Worm (Caenorhabditis elegans) whole organism, young adult: ENCODE results near the gene R07B7.8.
A peak's percentile ranks its signal among the peaks of the same experiment; 100 is the strongest.

ENCODE experiments used
- D2030.7 ChIP-seq: fragments of 200-800 bp; sonication (Bioruptor generic); IDR thresholded peaks from 2 replicates; pipeline ENCODE4 v1.3.6; 2022; ENCODE audit warnings: missing genetic modification reagents, missing genetic modification characterization, missing compliant biosample characterization
- F22D6.2 ChIP-seq: sonication (generic microtip); optimal IDR thresholded peaks from 2 replicates; lab custom pipeline; 2016; ENCODE audit warnings: mild to moderate bottlenecking, missing genetic modification characterization, missing compliant biosample characterization
- aptf-2 ChIP-seq: fragments of 200-800 bp; sonication (Bioruptor generic); conservative IDR thresholded peaks from 2 replicates; pipeline ENCODE4 v1.3.6; 2022; ENCODE audit warnings: missing genetic modification reagents, missing genetic modification characterization, missing compliant biosample characterization
- atf-7 ChIP-seq: sonication (generic microtip); optimal IDR thresholded peaks from 2 replicates; lab custom pipeline; 2017; ENCODE audit warnings: mild to moderate bottlenecking, missing genetic modification characterization, missing compliant biosample characterization
- attf-5 ChIP-seq: fragments of 200-800 bp; sonication (Bioruptor generic); optimal IDR thresholded peaks from 2 replicates; lab custom pipeline; 2018; ENCODE audit warnings: mild to moderate bottlenecking, missing genetic modification characterization, missing compliant biosample characterization
- ceh-40 ChIP-seq: fragments of 200-800 bp; sonication (Bioruptor generic); IDR thresholded peaks from 2 replicates; pipeline ENCODE4 v1.3.6; 2022; ENCODE audit warnings: missing genetic modification characterization, missing compliant biosample characterization
- chd-7 ChIP-seq: sonication (generic microtip); optimal IDR thresholded peaks from 2 replicates; lab custom pipeline; 2016; ENCODE audit warnings: mild to moderate bottlenecking, missing genetic modification characterization, moderate library complexity, missing compliant biosample characterization
- die-1 ChIP-seq: sonication (generic microtip); optimal IDR thresholded peaks from 2 replicates; lab custom pipeline; 2016; ENCODE audit warnings: missing genotype, mild to moderate bottlenecking, missing genetic modification characterization, missing compliant biosample characterization
- dpff-1 ChIP-seq: sonication (generic microtip); optimal IDR thresholded peaks from 2 replicates; lab custom pipeline; 2017; ENCODE audit warnings: mild to moderate bottlenecking, missing genetic modification characterization, missing compliant biosample characterization
- egl-44 ChIP-seq: fragments of 200-800 bp; sonication (Bioruptor generic); IDR thresholded peaks from 2 replicates; pipeline ENCODE4 v1.3.6; 2022; ENCODE audit warnings: missing genetic modification reagents, missing genetic modification characterization, missing compliant biosample characterization
- egrh-3 ChIP-seq: fragments of 200-800 bp; sonication (Bioruptor generic); IDR thresholded peaks from 2 replicates; pipeline ENCODE4 v1.3.6; 2022; ENCODE audit warnings: missing genetic modification reagents, missing genetic modification characterization, missing compliant biosample characterization
- fkh-3 ChIP-seq: sonication (generic microtip); optimal IDR thresholded peaks from 2 replicates; lab custom pipeline; 2016; ENCODE audit warnings: mild to moderate bottlenecking, missing genetic modification characterization, missing compliant biosample characterization
- gei-17 ChIP-seq: fragments of 200-800 bp; sonication (Bioruptor generic); optimal IDR thresholded peaks from 2 replicates; lab custom pipeline; 2018; ENCODE audit warnings: mild to moderate bottlenecking, missing genetic modification characterization, missing compliant biosample characterization
- hlh-12 ChIP-seq: sonication (generic microtip); optimal IDR thresholded peaks from 2 replicates; lab custom pipeline; 2016; ENCODE audit warnings: missing genetic modification characterization, missing compliant biosample characterization
- hmg-20 ChIP-seq: fragments of 200-800 bp; sonication (Bioruptor generic); IDR thresholded peaks from 2 replicates; pipeline ENCODE4 v1.3.6; 2022; ENCODE audit warnings: missing genetic modification reagents, missing genetic modification characterization, missing compliant biosample characterization
- lir-1 ChIP-seq: fragments of 200-800 bp; sonication (Bioruptor generic); conservative IDR thresholded peaks from 2 replicates; pipeline ENCODE4 v1.3.6; 2022; ENCODE audit warnings: missing genetic modification reagents, missing genetic modification characterization, missing compliant biosample characterization
- lsl-1 ChIP-seq: fragments of 200-800 bp; sonication (Bioruptor generic); optimal IDR thresholded peaks from 2 replicates; lab custom pipeline; 2018; ENCODE audit warnings: mild to moderate bottlenecking, missing genetic modification characterization, moderate library complexity, missing compliant biosample characterization
- mes-4 ChIP-seq: sonication (generic microtip); optimal IDR thresholded peaks from 2 replicates; lab custom pipeline; 2016; ENCODE audit warnings: missing genotype, missing genetic modification characterization, missing compliant biosample characterization
- mxl-1 ChIP-seq: sonication (generic microtip); optimal IDR thresholded peaks from 2 replicates; lab custom pipeline; 2016; ENCODE audit warnings: missing genetic modification characterization, missing compliant biosample characterization
- nfya-1 ChIP-seq: sonication (generic microtip); optimal IDR thresholded peaks from 2 replicates; lab custom pipeline; 2017; ENCODE audit warnings: antibody characterized with exemption, missing compliant biosample characterization, missing genetic modification characterization, borderline replicate concordance; ENCODE audit not compliant: insufficient read depth
- nfya-2 ChIP-seq: fragments of 200-800 bp; sonication (Bioruptor generic); IDR thresholded peaks from 2 replicates; pipeline ENCODE4 v1.3.6; 2022; ENCODE audit warnings: missing genetic modification reagents, missing genetic modification characterization, missing compliant biosample characterization
- nhr-120 ChIP-seq: fragments of 200-800 bp; sonication (Bioruptor generic); IDR thresholded peaks from 2 replicates; pipeline ENCODE4 v1.3.6; 2022; ENCODE audit warnings: missing genetic modification characterization, missing compliant biosample characterization
- nhr-80 ChIP-seq: sonication (generic microtip); optimal IDR thresholded peaks from 2 replicates; lab custom pipeline; 2016; ENCODE audit warnings: missing genetic modification characterization, missing compliant biosample characterization
- nhr-90 ChIP-seq: sonication (generic microtip); optimal IDR thresholded peaks from 2 replicates; lab custom pipeline; 2016; ENCODE audit warnings: missing genotype, mild to moderate bottlenecking, missing genetic modification characterization, missing compliant biosample characterization
- sea-2 ChIP-seq: fragments of 200-800 bp; sonication (Bioruptor generic); IDR thresholded peaks from 2 replicates; pipeline ENCODE4 v1.3.6; 2022; ENCODE audit warnings: missing genetic modification characterization, missing compliant biosample characterization
- sptf-2 ChIP-seq: fragments of 200-800 bp; sonication (Bioruptor generic); optimal IDR thresholded peaks from 2 replicates; lab custom pipeline; 2018; ENCODE audit warnings: mild to moderate bottlenecking, missing genetic modification characterization, missing compliant biosample characterization
- tbp1 ChIP-seq: fragments of 200-800 bp; sonication (Bioruptor generic); optimal IDR thresholded peaks from 2 replicates; lab custom pipeline; 2018; ENCODE audit warnings: mild to moderate bottlenecking, missing genetic modification characterization, missing compliant biosample characterization
- unc-62 ChIP-seq: fragments of 150-350 bp; optimal IDR thresholded peaks from 2 replicates; lab custom pipeline; 2014; ENCODE audit warnings: missing biosample characterization, missing genetic modification reagents, missing genetic modification characterization
- zfh-2 ChIP-seq: fragments of 200-800 bp; sonication (Bioruptor generic); conservative IDR thresholded peaks from 2 replicates; pipeline ENCODE4 v1.3.6; 2022; ENCODE audit warnings: missing genetic modification reagents, missing genetic modification characterization, missing compliant biosample characterization
- zim-3 ChIP-seq: sonication (generic microtip); optimal IDR thresholded peaks from 2 replicates; lab custom pipeline; 2017; ENCODE audit warnings: mild to moderate bottlenecking, missing genetic modification characterization, moderate library complexity, missing compliant biosample characterization
- ztf-22 ChIP-seq: fragments of 200-800 bp; sonication (Bioruptor generic); optimal IDR thresholded peaks from 2 replicates; lab custom pipeline; 2018; ENCODE audit warnings: mild to moderate bottlenecking, missing genetic modification characterization, moderate library complexity, missing compliant biosample characterization
- ztf-3 ChIP-seq: fragments of 200-800 bp; sonication (Bioruptor generic); optimal IDR thresholded peaks from 2 replicates; lab custom pipeline; 2018; ENCODE audit warnings: mild to moderate bottlenecking, missing genetic modification characterization, missing compliant biosample characterization
- ztf-6 ChIP-seq: fragments of 200-800 bp; sonication (Bioruptor generic); IDR thresholded peaks from 2 replicates; pipeline ENCODE4 v1.3.6; 2022; ENCODE audit warnings: missing genetic modification reagents, missing genetic modification characterization, missing compliant biosample characterization

Gene R07B7.8

ce11 chrV:12120381-12120780 is 36.3 kb upstream of the R07B7.8 start, which contains the start of gene C13C4.7:
TSS of gene C13C4.7 (minus strand) at chrV:12120481.
- TF ChIP-seq hmg-20 (GFP tag; lab: Robert Waterston, UW) (no peak), gei-17 (GFP tag; lab: Kevin White, UChicago) (no peak), lir-1 (GFP tag; lab: Robert Waterston, UW) (no peak), lsl-1 (GFP tag; lab: Kevin White, UChicago) (no peak), egrh-3 (GFP tag; lab: Robert Waterston, UW) (no peak), zfh-2 (GFP tag; lab: Robert Waterston, UW) (no peak), chd-7 (tag; lab: Kevin White, UChicago) (no peak), F22D6.2 (tag; lab: Kevin White, UChicago) (no peak), atf-7 (tag; lab: Kevin White, UChicago) (no peak), zim-3 (tag; lab: Kevin White, UChicago) (no peak), mxl-1 (no peak), egl-44 (GFP tag; lab: Robert Waterston, UW) (no peak), ztf-6 (GFP tag; lab: Robert Waterston, UW) (no peak)
- TF ChIP-seq, all 124 proteins: peak for 0

DNA sequence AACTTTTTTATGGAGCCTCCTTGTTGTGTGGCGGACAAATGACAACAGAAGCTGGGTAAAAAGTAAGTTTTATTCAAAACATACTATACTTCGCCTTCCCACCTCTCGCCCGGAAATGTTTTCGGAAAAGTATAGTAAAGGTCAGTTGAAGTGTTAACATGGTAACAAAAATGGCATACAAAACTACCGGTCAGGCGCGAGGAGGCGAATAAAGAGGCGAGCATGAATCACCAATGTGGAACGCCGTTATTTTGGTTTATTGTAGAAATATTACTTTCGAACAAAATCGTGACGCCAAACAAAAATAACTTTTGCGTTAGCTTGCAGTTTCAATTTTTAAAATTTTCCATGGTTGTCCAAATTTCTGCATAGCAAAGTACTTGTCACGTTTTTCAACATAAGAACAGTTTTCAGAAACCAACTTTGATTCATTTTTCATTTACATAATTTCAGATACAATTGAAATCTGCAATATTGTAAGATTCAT is 33.5 kb upstream of the R07B7.8 start, which contains the start of gene C13C4.8:
TSS of gene C13C4.8 (plus strand) at position 437 of the 487 bp plus-strand sequence.
- TF ChIP-seq die-1: no peak
- no peak for TF ChIP-seq nfya-2 (GFP tag; lab: Robert Waterston, UW)
- no peak for TF ChIP-seq ceh-40 (GFP tag; lab: Robert Waterston, UW)
- no peak for TF ChIP-seq unc-62
- TF ChIP-seq zim-3 (tag; lab: Kevin White, UChicago): no peak
- TF ChIP-seq lsl-1 (GFP tag; lab: Kevin White, UChicago): no peak
- TF ChIP-seq tbp1 (GFP tag; lab: Kevin White, UChicago): no peak
- TF ChIP-seq mes-4 (tag; lab: Kevin White, UChicago): no peak
- TF ChIP-seq nhr-120 (GFP tag; lab: Robert Waterston, UW): no peak
- TF ChIP-seq D2030.7 (GFP tag; lab: Robert Waterston, UW): no peak
- no peak for TF ChIP-seq nfya-1 (tag; lab: Kevin White, UChicago)
- TF ChIP-seq nhr-80 (tag; lab: Kevin White, UChicago): no peak

ce11 chrV:12115150-12115549 is 31.0 kb upstream of the R07B7.8 start:
- TF ChIP-seq nhr-80 (tag; lab: Kevin White, UChicago) (peak; percentile 27), nhr-90 (no peak), attf-5 (GFP tag; lab: Kevin White, UChicago) (no peak)

DNA sequence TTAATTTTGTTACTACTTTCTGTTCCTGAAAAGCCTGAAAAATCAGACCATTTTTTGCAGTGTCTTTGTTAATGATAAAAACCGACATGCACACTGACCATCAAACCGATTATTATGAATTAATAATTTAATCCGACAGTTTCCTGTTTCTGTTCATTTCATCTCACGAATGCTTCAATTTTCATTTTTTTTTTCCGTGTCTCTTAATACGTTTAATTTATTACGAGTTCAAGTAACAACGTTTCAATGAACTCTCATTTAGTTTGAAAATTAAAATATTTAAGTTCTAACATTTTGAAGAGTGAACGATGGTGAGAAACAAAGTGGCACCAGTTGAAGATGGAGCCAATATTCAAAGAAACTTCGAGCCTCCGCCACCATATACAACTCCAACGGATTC is 30.6 kb upstream of the R07B7.8 start, which contains the start of gene spin-1:
TSS of gene spin-1 (plus strand) at position 301 of the 400 bp plus-strand sequence.
- TF ChIP-seq aptf-2 (GFP tag; lab: Robert Waterston, UW) (no peak), dpff-1 (tag; lab: Kevin White, UChicago) (no peak), hlh-12 (tag; lab: Kevin White, UChicago) (no peak), mxl-1 (no peak), ztf-3 (GFP tag; lab: Kevin White, UChicago) (no peak), die-1 (no peak), fkh-3 (tag; lab: Kevin White, UChicago) (no peak), ceh-40 (GFP tag; lab: Robert Waterston, UW) (no peak), sptf-2 (GFP tag; lab: Kevin White, UChicago) (no peak)
- TF ChIP-seq, all 124 proteins: peak for 0

DNA sequence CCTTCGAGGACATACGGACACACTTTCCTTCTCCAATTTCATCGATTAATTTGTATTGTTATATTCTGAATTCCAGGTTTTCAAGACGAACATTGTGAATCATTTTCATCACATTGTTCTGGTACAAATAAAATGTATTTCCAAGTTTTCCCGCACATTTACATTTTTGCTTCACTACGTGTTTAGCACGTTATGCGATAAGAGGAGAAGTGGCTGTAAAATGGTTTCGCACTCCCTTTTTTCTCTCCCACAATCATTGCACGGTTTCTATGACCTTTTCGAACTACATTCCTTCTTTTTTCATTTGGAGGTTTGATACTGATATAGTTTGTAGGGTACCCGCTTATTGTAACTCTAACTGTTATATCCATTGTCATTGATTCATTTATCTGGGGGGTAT is 29.6 kb upstream of the R07B7.8 start:
- no peak for TF ChIP-seq sea-2 (GFP tag; lab: Robert Waterston, UW)
- no peak for TF ChIP-seq ztf-22 (GFP tag; lab: Kevin White, UChicago)
- TF ChIP-seq nhr-80 (tag; lab: Kevin White, UChicago): peak; percentile 70
- TF ChIP-seq D2030.7 (GFP tag; lab: Robert Waterston, UW): no peak
